Worm (Caenorhabditis elegans) whole organism, L1 larva: ENCODE results near the gene fshr-1.

Source experiments
- lin-39 ChIP-seq: fragments of 150-350 bp; optimal IDR thresholded peaks from 2 replicates; lab custom pipeline; 2014; ENCODE audit warnings: missing biosample characterization, missing genetic modification reagents, missing genetic modification characterization
- lsy-2 ChIP-seq, 2 experiments: fragments of 150-350 bp; optimal IDR thresholded peaks; 2 replicates each; lab custom pipeline; 2014; ENCODE audit warnings: missing biosample characterization in 2 of 2, missing genetic modification characterization in 2 of 2
- mef-2 ChIP-seq: fragments of 150-350 bp; optimal IDR thresholded peaks from 2 replicates; lab custom pipeline; 2014; ENCODE audit warnings: missing biosample characterization, missing genetic modification characterization
- unc-62 ChIP-seq: fragments of 150-350 bp; optimal IDR thresholded peaks from 2 replicates; lab custom pipeline; 2014; ENCODE audit warnings: missing biosample characterization, missing genetic modification reagents, missing genetic modification characterization

- no peak for TF ChIP-seq lin-39 (tag; lab: Kevin White, UChicago)
- no peak for TF ChIP-seq lsy-2 (tag; optimal IDR thresholded peaks at IDR 0.05; lab: Kevin White, UChicago)
- no peak for TF ChIP-seq mef-2 (tag; lab: Kevin White, UChicago)
- TF ChIP-seq unc-62 = no peak
These were observed 18.3 kb upstream of the fshr-1 start, which contains the start of gene srab-18 for ce11 chrV:9871339-9871738.
